Worm (Caenorhabditis elegans) whole organism, late embryonic: ENCODE measurements around the gene ncr-2.

Source experiments
- C08G9.2 ChIP-seq: sonication (generic microtip); optimal IDR thresholded peaks from 2 replicates; lab custom pipeline; 2016; ENCODE audit warnings: mild to moderate bottlenecking, missing genetic modification characterization, moderate library complexity, missing compliant biosample characterization
- C38D4.7 ChIP-seq: fragments of 200-800 bp; sonication (Bioruptor generic); optimal IDR thresholded peaks from 2 replicates; lab custom pipeline; 2018; ENCODE audit warnings: mild to moderate bottlenecking, missing genetic modification characterization, moderate library complexity, missing compliant biosample characterization
- F13H6.1 ChIP-seq: sonication (generic microtip); optimal IDR thresholded peaks from 2 replicates; lab custom pipeline; 2016; ENCODE audit warnings: missing genetic modification characterization, missing compliant biosample characterization
- K02D7.2 ChIP-seq: sonication (generic microtip); optimal IDR thresholded peaks from 2 replicates; lab custom pipeline; 2017; ENCODE audit warnings: mild to moderate bottlenecking, missing genetic modification characterization, missing compliant biosample characterization
- ama-1 ChIP-seq: fragments of 150-350 bp; optimal IDR thresholded peaks from 2 replicates; lab custom pipeline; 2014
- ceh-14 ChIP-seq: sonication (generic microtip); optimal IDR thresholded peaks from 2 replicates; lab custom pipeline; 2016; ENCODE audit warnings: missing genotype, missing genetic modification characterization, missing compliant biosample characterization
- ceh-19 ChIP-seq: fragments of 200-800 bp; sonication (Bioruptor generic); optimal IDR thresholded peaks from 2 replicates; lab custom pipeline; 2018; ENCODE audit warnings: mild to moderate bottlenecking, missing genetic modification characterization, missing compliant biosample characterization
- ceh-2 ChIP-seq: sonication (generic microtip); optimal IDR thresholded peaks from 2 replicates; lab custom pipeline; 2016; ENCODE audit warnings: missing genotype, missing genetic modification characterization, missing compliant biosample characterization
- ceh-22 ChIP-seq: sonication (generic microtip); optimal IDR thresholded peaks from 2 replicates; lab custom pipeline; 2017; ENCODE audit warnings: missing biosample characterization, missing genetic modification characterization
- ceh-30 ChIP-seq: fragments of 150-350 bp; optimal IDR thresholded peaks from 2 replicates; lab custom pipeline; 2014; ENCODE audit warnings: missing biosample characterization, missing genetic modification characterization
- ceh-31 ChIP-seq: sonication (generic microtip); optimal IDR thresholded peaks from 2 replicates; lab custom pipeline; 2016; ENCODE audit warnings: missing genetic modification characterization, missing compliant biosample characterization
- ceh-45 ChIP-seq: fragments of 200-800 bp; sonication (Bioruptor generic); IDR thresholded peaks from 2 replicates; pipeline ENCODE4 v1.3.6; 2022; ENCODE audit warnings: missing genetic modification reagents, missing genetic modification characterization, missing compliant biosample characterization
- ceh-6 ChIP-seq: fragments of 200-800 bp; sonication (Bioruptor generic); optimal IDR thresholded peaks from 2 replicates; lab custom pipeline; 2018; ENCODE audit warnings: mild to moderate bottlenecking, missing genetic modification characterization, missing compliant biosample characterization
- ceh-9 ChIP-seq: sonication (generic microtip); optimal IDR thresholded peaks from 2 replicates; lab custom pipeline; 2016; ENCODE audit warnings: mild to moderate bottlenecking, missing genetic modification characterization, inconsistent platforms, missing compliant biosample characterization
- dve-1 ChIP-seq: sonication (generic microtip); optimal IDR thresholded peaks from 2 replicates; lab custom pipeline; 2017; ENCODE audit warnings: antibody characterized with exemption, mild to moderate bottlenecking, missing genetic modification characterization, missing compliant biosample characterization
- elt-4 ChIP-seq: sonication (generic microtip); optimal IDR thresholded peaks from 2 replicates; lab custom pipeline; 2016; ENCODE audit warnings: missing genetic modification characterization, missing compliant biosample characterization
- fax-1 ChIP-seq: sonication (generic microtip); optimal IDR thresholded peaks from 2 replicates; lab custom pipeline; 2016; ENCODE audit warnings: missing genotype, missing genetic modification characterization, missing compliant biosample characterization
- fkh-6 ChIP-seq: sonication (generic microtip); optimal IDR thresholded peaks from 2 replicates; lab custom pipeline; 2016; ENCODE audit warnings: missing genetic modification characterization, missing compliant biosample characterization
- gmeb-2 ChIP-seq: sonication (generic microtip); optimal IDR thresholded peaks from 2 replicates; lab custom pipeline; 2016; ENCODE audit warnings: missing genetic modification characterization, inconsistent platforms, missing compliant biosample characterization
- hlh-13 ChIP-seq: fragments of 200-800 bp; sonication (Bioruptor generic); optimal IDR thresholded peaks from 2 replicates; lab custom pipeline; 2018; ENCODE audit warnings: mild to moderate bottlenecking, missing genetic modification characterization, missing compliant biosample characterization
- hlh-15 ChIP-seq: sonication (generic microtip); optimal IDR thresholded peaks from 2 replicates; lab custom pipeline; 2016; ENCODE audit warnings: missing genetic modification characterization, missing compliant biosample characterization
- hlh-6 ChIP-seq: sonication (generic microtip); optimal IDR thresholded peaks from 2 replicates; lab custom pipeline; 2016; ENCODE audit warnings: missing genotype, missing genetic modification characterization, missing compliant biosample characterization
- hlh-8 ChIP-seq: sonication (generic microtip); optimal IDR thresholded peaks from 2 replicates; lab custom pipeline; 2016; ENCODE audit warnings: missing genotype, missing genetic modification characterization, missing compliant biosample characterization
- lin-11 ChIP-seq: fragments of 200-800 bp; sonication (Bioruptor generic); optimal IDR thresholded peaks from 2 replicates; lab custom pipeline; 2018; ENCODE audit warnings: mild to moderate bottlenecking, missing genetic modification characterization, missing compliant biosample characterization
- madf-2 ChIP-seq: sonication (generic microtip); optimal IDR thresholded peaks from 2 replicates; lab custom pipeline; 2017; ENCODE audit warnings: missing genetic modification characterization, missing compliant biosample characterization
- mec-3 ChIP-seq: sonication (generic microtip); optimal IDR thresholded peaks from 2 replicates; lab custom pipeline; 2016; ENCODE audit warnings: borderline replicate concordance, missing genetic modification characterization, missing compliant biosample characterization
- nfya-1 ChIP-seq: sonication (generic microtip); optimal IDR thresholded peaks from 2 replicates; lab custom pipeline; 2017; ENCODE audit warnings: missing genetic modification characterization, mild to moderate bottlenecking, missing compliant biosample characterization, antibody characterized with exemption, moderate library complexity
- nhr-11 ChIP-seq: fragments of 150-350 bp; optimal IDR thresholded peaks from 2 replicates; lab custom pipeline; 2014; ENCODE audit warnings: missing biosample characterization, missing genetic modification characterization
- nhr-232 ChIP-seq: sonication (generic microtip); optimal IDR thresholded peaks from 2 replicates; lab custom pipeline; 2016; ENCODE audit warnings: missing genetic modification characterization, missing compliant biosample characterization
- npax-4 ChIP-seq: sonication (generic microtip); optimal IDR thresholded peaks from 2 replicates; lab custom pipeline; 2016; ENCODE audit warnings: missing genetic modification characterization, missing compliant biosample characterization
- odd-2 ChIP-seq: sonication (generic microtip); optimal IDR thresholded peaks from 2 replicates; lab custom pipeline; 2017; ENCODE audit warnings: antibody characterized with exemption, mild to moderate bottlenecking, missing genetic modification characterization, missing compliant biosample characterization
- pag-3 ChIP-seq: sonication (generic microtip); optimal IDR thresholded peaks from 2 replicates; lab custom pipeline; 2016; ENCODE audit warnings: missing compliant biosample characterization, missing genetic modification characterization, borderline replicate concordance
- pax-1 ChIP-seq: fragments of 150-350 bp; optimal IDR thresholded peaks from 2 replicates; lab custom pipeline; 2014; ENCODE audit warnings: missing biosample characterization, missing genetic modification characterization
- pha-2 ChIP-seq: sonication (generic microtip); optimal IDR thresholded peaks from 2 replicates; lab custom pipeline; 2017; ENCODE audit warnings: mild to moderate bottlenecking, missing genetic modification characterization, missing compliant biosample characterization
- pqm-1 ChIP-seq: sonication (generic microtip); optimal IDR thresholded peaks from 2 replicates; lab custom pipeline; 2016; ENCODE audit warnings: missing genetic modification characterization, missing compliant biosample characterization
- sox-2 ChIP-seq: fragments of 200-800 bp; sonication (Bioruptor generic); IDR thresholded peaks from 2 replicates; pipeline ENCODE4 v1.3.6; 2022; ENCODE audit warnings: missing genetic modification reagents, missing genetic modification characterization, missing compliant biosample characterization
- syd-9 ChIP-seq: sonication (generic microtip); optimal IDR thresholded peaks from 2 replicates; lab custom pipeline; 2016; ENCODE audit warnings: mild to moderate bottlenecking, missing genetic modification characterization, moderate library complexity, missing compliant biosample characterization
- tbx-2 ChIP-seq: sonication (generic microtip); optimal IDR thresholded peaks from 2 replicates; lab custom pipeline; 2016; ENCODE audit warnings: missing genetic modification characterization, missing compliant biosample characterization
- tbx-7 ChIP-seq: sonication (generic microtip); optimal IDR thresholded peaks from 2 replicates; lab custom pipeline; 2016; ENCODE audit warnings: missing genotype, missing genetic modification characterization, missing compliant biosample characterization
- ttx-3 ChIP-seq: sonication (generic microtip); optimal IDR thresholded peaks from 2 replicates; lab custom pipeline; 2016; ENCODE audit warnings: missing genetic modification reagents, missing genetic modification characterization, missing compliant biosample characterization
- unc-3 ChIP-seq, 2 experiments: fragments of 200-800 bp in 1 of 2; sonication (Bioruptor generic) in 1 of 2; sonication (generic microtip) in 1 of 2; conservative IDR thresholded peaks in 1 of 2; optimal IDR thresholded peaks in 1 of 2; 2 replicates each; pipeline versions ENCODE4 v1.3.6 to Lab custom; 2016 to 2022; ENCODE audit warnings: missing compliant biosample characterization in 2 of 2, missing genetic modification characterization in 2 of 2, missing genetic modification reagents in 1 of 2
- unc-55 ChIP-seq: sonication (generic microtip); optimal IDR thresholded peaks from 2 replicates; lab custom pipeline; 2017; ENCODE audit warnings: missing biosample characterization, missing genetic modification reagents, missing genetic modification characterization
- zip-5 ChIP-seq: sonication (generic microtip); optimal IDR thresholded peaks from 2 replicates; lab custom pipeline; 2016; ENCODE audit warnings: missing genetic modification characterization, missing compliant biosample characterization

Gene ncr-2

DNA sequence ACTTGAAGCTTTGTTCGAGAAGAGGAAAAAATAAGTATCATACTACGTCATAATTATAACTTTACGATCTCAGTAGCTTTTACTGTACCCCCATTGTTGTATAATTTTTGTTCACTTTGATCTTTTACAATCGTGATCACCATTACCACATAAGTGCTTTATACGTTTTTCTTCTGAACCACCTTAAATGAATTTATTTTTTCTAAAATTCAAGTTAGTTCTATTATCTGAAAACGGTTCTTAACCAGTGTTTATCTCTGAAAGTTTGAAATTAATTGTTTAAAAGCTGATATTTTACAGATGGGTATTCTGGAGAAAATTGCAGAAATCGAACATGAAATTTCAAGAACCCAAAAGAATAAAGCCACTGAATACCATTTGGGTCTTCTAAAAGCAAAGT lies 12.6 kb upstream of the ncr-2 start, which contains the start of gene C02F5.3:
C02F5.3 (plus strand) TSS at position 301 of the 400 bp plus-strand sequence.
- TF ChIP-seq ama-1 (no peak), ceh-9 (tag; lab: Kevin White, UChicago) (no peak), C38D4.7 (no peak), C08G9.2 (tag; lab: Kevin White, UChicago) (no peak), npax-4 (tag; lab: Kevin White, UChicago) (no peak), hlh-15 (tag; lab: Kevin White, UChicago) (no peak), F13H6.1 (tag; lab: Kevin White, UChicago) (no peak), pax-1 (no peak), ceh-31 (tag; lab: Kevin White, UChicago) (no peak), ttx-3 (no peak)

DNA sequence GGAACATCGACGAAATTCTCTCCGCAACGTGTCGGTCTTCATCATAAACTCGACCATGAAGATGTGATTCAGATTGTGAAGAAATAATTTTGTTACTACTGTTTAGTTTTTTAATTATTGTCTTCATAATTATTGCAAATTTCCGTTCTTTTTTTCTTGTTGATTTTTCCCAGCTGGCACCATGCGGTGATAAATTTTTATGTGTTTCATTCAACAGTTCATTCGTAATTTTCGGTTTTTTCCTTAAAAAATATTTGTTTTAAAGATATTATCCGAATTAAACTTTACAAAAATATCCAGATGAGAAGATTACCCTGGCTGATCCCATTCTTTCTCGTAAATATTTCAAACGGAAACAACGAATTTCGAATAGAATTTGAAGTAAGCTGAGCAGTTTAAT lies 11.1 kb upstream of the ncr-2 start, which contains the start of gene C02F5.13:
C02F5.13 (plus strand) TSS at position 301 of the 400 bp plus-strand sequence.
- TF ChIP-seq K02D7.2 (tag; lab: Kevin White, UChicago) (no peak), nhr-11 (tag; lab: Kevin White, UChicago) (no peak), tbx-2 (tag; lab: Kevin White, UChicago) (no peak), madf-2 (tag; lab: Kevin White, UChicago) (no peak), sox-2 (GFP tag; lab: Robert Waterston, UW) (no peak), ceh-31 (tag; lab: Kevin White, UChicago) (no peak), tbx-7 (tag; lab: Kevin White, UChicago) (no peak), pag-3 (no peak), pax-1 (no peak), hlh-6 (no peak), ttx-3 (no peak), dve-1 (tag; lab: Kevin White, UChicago) (no peak), ceh-14 (tag; lab: Kevin White, UChicago) (no peak), hlh-8 (tag; lab: Kevin White, UChicago) (no peak), unc-55 (GFP tag; lab: Kevin White, UChicago) (no peak), ceh-22 (tag; lab: Kevin White, UChicago) (no peak), lin-11 (no peak), ceh-30 (tag; lab: Kevin White, UChicago) (no peak)
- TF ChIP-seq, all 69 proteins: peak for 0

DNA sequence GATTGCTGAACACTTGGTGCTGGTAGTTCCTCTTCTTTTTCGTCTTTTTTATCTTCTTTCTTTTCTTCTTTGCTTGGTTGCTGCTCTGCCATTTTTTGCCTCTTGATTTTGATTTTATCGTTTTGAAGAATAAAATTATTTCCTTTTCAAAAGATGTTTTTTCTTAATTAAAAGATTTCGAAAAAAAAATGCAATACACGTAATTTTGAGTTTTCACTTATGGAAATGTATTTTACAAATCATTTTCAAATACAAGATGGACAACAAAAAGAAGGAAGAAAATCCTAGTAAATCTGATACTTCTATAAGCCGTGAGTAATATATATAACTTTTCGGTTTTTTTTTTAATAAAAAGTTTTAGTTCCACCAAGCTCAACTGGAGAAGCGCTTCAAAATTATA lies 8.8 kb upstream of the ncr-2 start, which contains the start of the genes C02F5.10 and C02F5.2:
C02F5.10 (minus strand) TSS at position 101 of the 400 bp plus-strand sequence.
C02F5.2 (plus strand) TSS at position 239 of the 400 bp plus-strand sequence.
- no peak for TF ChIP-seq hlh-8 (tag; lab: Kevin White, UChicago)
- TF ChIP-seq K02D7.2 (tag; lab: Kevin White, UChicago): no peak
- TF ChIP-seq nfya-1: no peak
- TF ChIP-seq ceh-31 (tag; lab: Kevin White, UChicago): no peak
- no peak for TF ChIP-seq syd-9
- TF ChIP-seq ceh-22 (tag; lab: Kevin White, UChicago): no peak
- no peak for TF ChIP-seq odd-2 (tag; lab: Kevin White, UChicago)
- TF ChIP-seq elt-4 (tag; lab: Kevin White, UChicago): no peak
- no peak for TF ChIP-seq ceh-19 (GFP tag; lab: Kevin White, UChicago)
- TF ChIP-seq fkh-6 (tag; lab: Kevin White, UChicago): no peak
- TF ChIP-seq mec-3: no peak
- TF ChIP-seq ceh-2 (tag; lab: Kevin White, UChicago): no peak
- no peak for TF ChIP-seq ceh-6

DNA sequence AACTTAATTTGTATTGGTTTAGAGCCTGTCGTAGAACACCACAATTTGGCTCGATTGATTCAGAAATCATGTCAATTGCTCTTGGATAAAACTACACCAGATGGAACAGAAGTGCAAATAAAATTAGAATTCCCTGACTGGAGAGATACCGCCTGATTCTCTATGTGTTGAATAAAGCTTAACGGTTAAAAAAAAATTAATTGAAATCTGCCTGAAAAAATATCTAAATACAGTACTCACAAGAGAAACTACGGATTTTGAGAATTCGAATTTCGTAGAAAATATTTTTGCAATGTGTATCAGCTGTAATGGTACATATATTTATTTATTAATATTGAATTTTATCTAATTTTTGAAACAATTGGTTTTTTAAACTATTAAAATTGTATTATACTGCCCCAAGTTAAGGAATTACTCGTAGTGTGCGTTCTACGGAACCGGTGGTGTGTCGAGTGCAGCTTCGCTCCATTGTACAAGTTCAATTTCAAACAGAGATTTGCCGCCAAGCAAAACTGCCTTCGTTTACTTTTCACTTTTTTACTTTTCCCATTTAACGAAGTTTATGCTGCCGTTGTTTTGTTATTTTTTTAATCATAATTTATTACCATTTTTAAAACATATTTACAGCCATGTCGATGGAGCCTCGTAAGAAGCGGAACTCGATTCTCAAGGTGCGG lies 8.0 kb upstream of the ncr-2 start, which contains the start of gene knl-1:
knl-1 (plus strand) TSS at position 626 of the 677 bp plus-strand sequence.
- TF ChIP-seq sox-2 (GFP tag; lab: Robert Waterston, UW): no peak
- no peak for TF ChIP-seq hlh-6
- TF ChIP-seq F13H6.1 (tag; lab: Kevin White, UChicago): peak; percentile 2
- TF ChIP-seq madf-2 (tag; lab: Kevin White, UChicago): peak; percentile 20
- peak; percentile 87 for TF ChIP-seq zip-5 (tag; lab: Kevin White, UChicago)
- TF ChIP-seq pax-1: no peak
- TF ChIP-seq ceh-45 (GFP tag; lab: Robert Waterston, UW): no peak
- no peak for TF ChIP-seq nhr-11 (tag; lab: Kevin White, UChicago)
- TF ChIP-seq C08G9.2 (tag; lab: Kevin White, UChicago): peak; percentile 68
- TF ChIP-seq fax-1 (tag; lab: Kevin White, UChicago): peak; percentile 69
- TF ChIP-seq ceh-22 (tag; lab: Kevin White, UChicago): no peak
- no peak for TF ChIP-seq pqm-1 (tag; lab: Kevin White, UChicago)
- no peak for TF ChIP-seq nhr-232 (tag; lab: Kevin White, UChicago)
- no peak for TF ChIP-seq elt-4 (tag; lab: Kevin White, UChicago)
- TF ChIP-seq ama-1: no peak
- TF ChIP-seq unc-3 (GFP tag; conservative IDR thresholded peaks at IDR 0.05; lab: Robert Waterston, UW): no peak
- TF ChIP-seq unc-3 (tag; optimal IDR thresholded peaks at IDR 0.05; lab: Kevin White, UChicago): peak; percentile 21
- no peak for TF ChIP-seq gmeb-2 (tag; lab: Kevin White, UChicago)
- no peak for TF ChIP-seq mec-3
- TF ChIP-seq ceh-31 (tag; lab: Kevin White, UChicago): peak; percentile 89
- peak; percentile 69 for TF ChIP-seq ceh-14 (tag; lab: Kevin White, UChicago)
- peak; percentile 33 for TF ChIP-seq nfya-1
- TF ChIP-seq hlh-8 (tag; lab: Kevin White, UChicago): peak; percentile 65
- no peak for TF ChIP-seq hlh-13 (GFP tag; lab: Kevin White, UChicago)
- no peak for TF ChIP-seq npax-4 (tag; lab: Kevin White, UChicago)
- peak; percentile 40 for TF ChIP-seq pha-2 (tag; lab: Kevin White, UChicago)
